Worm (Caenorhabditis elegans) whole organism, midembryonic: ENCODE measurements around the gene C09F9.1.

Experiments
- T22C8.4 ChIP-seq: fragments of 200-800 bp; sonication (Bioruptor generic); IDR thresholded peaks from 2 replicates; pipeline ENCODE4 v1.3.6; 2022; ENCODE audit warnings: missing genetic modification characterization, missing compliant biosample characterization
- cog-1 ChIP-seq: sonication (generic microtip); optimal IDR thresholded peaks from 2 replicates; lab custom pipeline; 2016; ENCODE audit warnings: missing genetic modification characterization, missing compliant biosample characterization
- flt-1 ChIP-seq: fragments of 200-800 bp; sonication (Bioruptor generic); IDR thresholded peaks from 2 replicates; pipeline ENCODE4 v1.3.6; 2022; ENCODE audit warnings: missing genetic modification characterization, missing compliant biosample characterization
- klf-2 ChIP-seq: fragments of 200-800 bp; sonication (Bioruptor generic); conservative IDR thresholded peaks from 2 replicates; pipeline ENCODE4 v1.3.6; 2022; ENCODE audit warnings: missing genetic modification reagents, missing genetic modification characterization, missing compliant biosample characterization
- med-1 ChIP-seq: sonication (generic microtip); optimal IDR thresholded peaks from 2 replicates; lab custom pipeline; 2017; ENCODE audit warnings: missing genetic modification characterization, mild to moderate bottlenecking, missing compliant biosample characterization, antibody characterized with exemption, missing genetic modification reagents; ENCODE audit not compliant: insufficient read depth
- ref-1 ChIP-seq: fragments of 200-800 bp; sonication (Bioruptor generic); conservative IDR thresholded peaks from 2 replicates; pipeline ENCODE4 v1.3.6; 2022; ENCODE audit warnings: missing genetic modification reagents, missing genetic modification characterization, missing compliant biosample characterization
- tab-1 ChIP-seq: fragments of 200-800 bp; sonication (Bioruptor generic); IDR thresholded peaks from 2 replicates; pipeline ENCODE4 v1.3.6; 2022; ENCODE audit warnings: missing genetic modification characterization, missing compliant biosample characterization
- ztf-23 ChIP-seq: fragments of 200-800 bp; sonication (Bioruptor generic); IDR thresholded peaks from 2 replicates; pipeline ENCODE4 v1.3.6; 2022; ENCODE audit warnings: missing genetic modification reagents, missing genetic modification characterization, missing compliant biosample characterization
- ztf-29 ChIP-seq: fragments of 200-800 bp; sonication (Bioruptor generic); IDR thresholded peaks from 2 replicates; pipeline ENCODE4 v1.3.6; 2022; ENCODE audit warnings: missing genetic modification reagents, missing genetic modification characterization, missing compliant biosample characterization

Gene C09F9.1

ce11 chrII:14739143-14739542 is 41.0 kb downstream of the C09F9.1 start, which contains the start of gene npr-34:
Gene npr-34, minus strand, starts transcription at chrII:14739243.
- no peak for TF ChIP-seq cog-1 (tag; lab: Kevin White, UChicago)
- TF ChIP-seq klf-2: no peak
- no peak for TF ChIP-seq ref-1
- no peak for TF ChIP-seq T22C8.4 (GFP tag; lab: Robert Waterston, UW)
- TF ChIP-seq flt-1 (GFP tag; lab: Robert Waterston, UW): no peak
- TF ChIP-seq tab-1 (GFP tag; lab: Robert Waterston, UW): no peak
- no peak for TF ChIP-seq ztf-29 (GFP tag; lab: Robert Waterston, UW)
- no peak for TF ChIP-seq ztf-23 (GFP tag; lab: Robert Waterston, UW)
- TF ChIP-seq med-1: no peak

- TF ChIP-seq cog-1 (tag; lab: Kevin White, UChicago): no peak
- no peak for TF ChIP-seq T22C8.4 (GFP tag; lab: Robert Waterston, UW)
- no peak for TF ChIP-seq med-1
- TF ChIP-seq ztf-23 (GFP tag; lab: Robert Waterston, UW): no peak
- no peak for TF ChIP-seq klf-2
- TF ChIP-seq tab-1 (GFP tag; lab: Robert Waterston, UW): no peak
Observed at ce11 chrII:14745127-14745526, 47.0 kb downstream of the C09F9.1 start.
